Fruit fly (Drosophila melanogaster): Measurements from ENCODE around the gene loh.

The loh gene

dm6 chr2L:10497106-10497800 is 54.9 kb downstream of the loh start (continued):
- peak; percentile 57 for TF ChIP-seq PHDP (tag; optimal IDR thresholded peaks at IDR 0.05)
- no peak for TF ChIP-seq lov (optimal IDR thresholded peaks at IDR 0.05)
- no peak for TF ChIP-seq lov (GFP tag; IDR thresholded peaks at IDR 0.05)
- TF ChIP-seq hb (GFP tag; IDR thresholded peaks at IDR 0.05; ENCODE audit: partially characterized antibody): no peak
- TF ChIP-seq CG1602 (GFP tag; optimal IDR thresholded peaks at IDR 0.05): peak; percentile 25
- peak; percentile 10 for TF ChIP-seq CG2678 (tag; optimal IDR thresholded peaks at IDR 0.05)
- TF ChIP-seq dysf (GFP tag; IDR thresholded peaks at IDR 0.05): peak; percentile 20; the same call in 1 of the 3 replicates
- TF ChIP-seq CG31365 (tag; optimal IDR thresholded peaks at IDR 0.05): no peak
- TF ChIP-seq sens (GFP tag): peak; percentile 81
- TF ChIP-seq CG12071 (GFP tag; optimal IDR thresholded peaks at IDR 0.05): peak; percentile 12
- TF ChIP-seq CG6654 (GFP tag; optimal IDR thresholded peaks at IDR 0.05): no peak
- TF ChIP-seq B-H1 (GFP tag; IDR thresholded peaks at IDR 0.05): no peak
- TF ChIP-seq Asciz (GFP tag; optimal IDR thresholded peaks at IDR 0.05): peak; percentile 65
- no peak for TF ChIP-seq Poxn (GFP tag; IDR thresholded peaks at IDR 0.05)
- TF ChIP-seq twi (tag; optimal IDR thresholded peaks at IDR 0.05): no peak
- TF ChIP-seq CG12769 (tag; optimal IDR thresholded peaks at IDR 0.05): no peak
- peak; percentile 23 for TF ChIP-seq CG9727 (GFP tag; optimal IDR thresholded peaks at IDR 0.05)
- TF ChIP-seq Hr78 (GFP tag; optimal IDR thresholded peaks at IDR 0.05): peak in 1 of 2 experiments; percentile 18
- peak; percentile 14 for TF ChIP-seq CG33557 (GFP tag; optimal IDR thresholded peaks at IDR 0.05)
- no peak for TF ChIP-seq sc (optimal IDR thresholded peaks at IDR 0.05)
- TF ChIP-seq sc (GFP tag; optimal IDR thresholded peaks at IDR 0.05): peak; percentile 32
- peak; percentile 63 for TF ChIP-seq CG3407 (GFP tag; optimal IDR thresholded peaks at IDR 0.05)
- TF ChIP-seq Spps (tag; optimal IDR thresholded peaks at IDR 0.05): peak; percentile 29
- TF ChIP-seq CG11695 (GFP tag; IDR thresholded peaks at IDR 0.05): no peak
- TF ChIP-seq CG2202 (tag; optimal IDR thresholded peaks at IDR 0.05): peak; percentile 22
- peak; percentile 48 for TF ChIP-seq CG2875 (GFP tag; optimal IDR thresholded peaks at IDR 0.05)
- TF ChIP-seq dan (GFP tag; IDR thresholded peaks at IDR 0.05): no peak
- peak; percentile 63 for TF ChIP-seq CG1603 (tag; optimal IDR thresholded peaks at IDR 0.05)
- peak; percentile 15; the same call in 1 of the 2 replicates for TF ChIP-seq CG17328 (GFP tag; IDR thresholded peaks at IDR 0.05)
- peak; percentile 52 for TF ChIP-seq CG6813 (GFP tag; optimal IDR thresholded peaks at IDR 0.05)
- no peak for TF ChIP-seq CG9817 (tag; optimal IDR thresholded peaks at IDR 0.05)

dm6 chr2L:10499608-10500007 is 57.3 kb downstream of the loh start:
- TF ChIP-seq chinmo (GFP tag; IDR thresholded peaks at IDR 0.05; ENCODE audit: partially characterized antibody): 0 out of 4 replicates have a peak, but pooled peaks have one; percentile 56
- TF ChIP-seq chm (GFP tag; IDR thresholded peaks at IDR 0.05): 0 out of 2 replicates have a peak, but pooled peaks have one; percentile 27
- peak; percentile 30 for TF ChIP-seq CG12071 (GFP tag; optimal IDR thresholded peaks at IDR 0.05)
- peak; percentile 13 for TF ChIP-seq CG10147 (GFP tag; optimal IDR thresholded peaks at IDR 0.05)
- TF ChIP-seq CG6175 (GFP tag; IDR thresholded peaks at IDR 0.05): peak; percentile 32; the same call in 1 of the 3 replicates
- TF ChIP-seq so (GFP tag; IDR thresholded peaks at IDR 0.05): peak; percentile 67; the same call in 1 of the 3 replicates
- no peak for TF ChIP-seq CG13296 (GFP tag; optimal IDR thresholded peaks at IDR 0.05)
- TF ChIP-seq lab (GFP tag; optimal IDR thresholded peaks at IDR 0.05): peak; percentile 48
- TF ChIP-seq CG6254 (GFP tag; optimal IDR thresholded peaks at IDR 0.05): no peak
- TF ChIP-seq CG6813 (GFP tag; optimal IDR thresholded peaks at IDR 0.05): peak; percentile 2
- no peak for TF ChIP-seq pros (GFP tag; optimal IDR thresholded peaks at IDR 0.05)
- no peak for TF ChIP-seq scrt (GFP tag; optimal IDR thresholded peaks at IDR 0.05)
- TF ChIP-seq grau (tag; optimal IDR thresholded peaks at IDR 0.05): no peak
- no peak for TF ChIP-seq H15 (GFP tag; IDR thresholded peaks at IDR 0.05)
- peak; percentile 15 for TF ChIP-seq CG12769 (tag; optimal IDR thresholded peaks at IDR 0.05)
- TF ChIP-seq CG7372 (GFP tag; IDR thresholded peaks at IDR 0.05): peak; percentile 33; the same call in 1 of the 2 replicates
- TF ChIP-seq twi (tag; optimal IDR thresholded peaks at IDR 0.05): peak; percentile 87
- TF ChIP-seq zfh1 (GFP tag; IDR thresholded peaks at IDR 0.05): peak; percentile 8; the same call in 1 of the 3 replicates
- TF ChIP-seq Dref (GFP tag; IDR thresholded peaks at IDR 0.05): no peak
- TF ChIP-seq CG15011 (GFP tag; optimal IDR thresholded peaks at IDR 0.05): no peak
- peak; percentile 4 for TF ChIP-seq org-1 (GFP tag; optimal IDR thresholded peaks at IDR 0.05)
- peak; percentile 6 for TF ChIP-seq CG18599 (GFP tag; optimal IDR thresholded peaks at IDR 0.05)
